Worm (Caenorhabditis elegans) whole organism, mixed stage, embryonic: ENCODE measurements around the gene B0244.9.

Source experiments
- blmp-1 ChIP-seq: fragments of 150-350 bp; optimal IDR thresholded peaks from 2 replicates; lab custom pipeline; 2014; ENCODE audit warnings: missing biosample characterization, missing genetic modification characterization
- cnd-1 ChIP-seq: fragments of 200-800 bp; sonication (Bioruptor generic); optimal IDR thresholded peaks from 2 replicates; lab custom pipeline; 2018; ENCODE audit warnings: mild to moderate bottlenecking, missing genetic modification characterization, missing compliant biosample characterization
- elt-1 ChIP-seq: sonication (generic microtip); optimal IDR thresholded peaks from 2 replicates; lab custom pipeline; 2017; ENCODE audit warnings: missing genetic modification characterization, mild to moderate bottlenecking, missing compliant biosample characterization, antibody characterized with exemption, moderate library complexity, borderline replicate concordance; ENCODE audit not compliant: insufficient read depth
- ham-2 ChIP-seq: fragments of 200-800 bp; sonication (Bioruptor generic); optimal IDR thresholded peaks from 2 replicates; lab custom pipeline; 2018; ENCODE audit warnings: mild to moderate bottlenecking, missing genetic modification characterization, missing compliant biosample characterization
- hlh-1 ChIP-seq: fragments of 150-350 bp; optimal IDR thresholded peaks from 2 replicates; lab custom pipeline; 2014; ENCODE audit warnings: missing biosample characterization, missing genetic modification reagents, missing genetic modification characterization
- lin-13 ChIP-seq: fragments of 150-350 bp; optimal IDR thresholded peaks from 2 replicates; lab custom pipeline; 2014; ENCODE audit warnings: missing biosample characterization, missing genetic modification characterization
- lin-32 ChIP-seq: fragments of 200-800 bp; sonication (Bioruptor generic); optimal IDR thresholded peaks from 2 replicates; lab custom pipeline; 2018; ENCODE audit warnings: mild to moderate bottlenecking, missing genetic modification characterization, missing compliant biosample characterization
- lsy-2 ChIP-seq: fragments of 150-350 bp; optimal IDR thresholded peaks from 2 replicates; lab custom pipeline; 2014; ENCODE audit warnings: missing biosample characterization, missing genetic modification characterization
- mab-5 ChIP-seq: fragments of 150-350 bp; optimal IDR thresholded peaks from 2 replicates; lab custom pipeline; 2014; ENCODE audit warnings: missing biosample characterization, missing genetic modification characterization
- mls-2 ChIP-seq: sonication (generic microtip); optimal IDR thresholded peaks from 2 replicates; lab custom pipeline; 2016; ENCODE audit warnings: mild to moderate bottlenecking, missing genetic modification characterization, moderate library complexity, missing compliant biosample characterization
- nhr-12 ChIP-seq: fragments of 150-350 bp; optimal IDR thresholded peaks from 2 replicates; lab custom pipeline; 2014; ENCODE audit warnings: missing biosample characterization, missing genetic modification characterization
- nhr-2 ChIP-seq: fragments of 150-350 bp; optimal IDR thresholded peaks from 2 replicates; lab custom pipeline; 2014; ENCODE audit warnings: missing biosample characterization, missing genetic modification characterization
- nhr-237 ChIP-seq: fragments of 150-350 bp; optimal IDR thresholded peaks from 2 replicates; lab custom pipeline; 2014; ENCODE audit warnings: missing biosample characterization, missing genetic modification characterization
- nhr-28 ChIP-seq: fragments of 150-350 bp; optimal IDR thresholded peaks from 2 replicates; lab custom pipeline; 2014; ENCODE audit warnings: missing biosample characterization, missing genetic modification characterization
- sem-2 ChIP-seq: fragments of 200-800 bp; sonication (Bioruptor generic); optimal IDR thresholded peaks from 2 replicates; lab custom pipeline; 2018; ENCODE audit warnings: mild to moderate bottlenecking, missing genetic modification characterization, missing compliant biosample characterization
- snpc-4 ChIP-seq: fragments of 150-350 bp; optimal IDR thresholded peaks from 2 replicates; lab custom pipeline; 2014; ENCODE audit warnings: missing biosample characterization, missing genetic modification characterization
- sptf-1 ChIP-seq: sonication (generic microtip); optimal IDR thresholded peaks from 2 replicates; lab custom pipeline; 2017; ENCODE audit warnings: mild to moderate bottlenecking, missing genetic modification characterization, moderate library complexity, missing compliant biosample characterization
- unc-120 ChIP-seq: sonication (generic microtip); optimal IDR thresholded peaks from 2 replicates; lab custom pipeline; 2017; ENCODE audit warnings: missing genetic modification characterization, missing compliant biosample characterization; ENCODE audit not compliant: poor library complexity, severe bottlenecking

Gene B0244.9

DNA sequence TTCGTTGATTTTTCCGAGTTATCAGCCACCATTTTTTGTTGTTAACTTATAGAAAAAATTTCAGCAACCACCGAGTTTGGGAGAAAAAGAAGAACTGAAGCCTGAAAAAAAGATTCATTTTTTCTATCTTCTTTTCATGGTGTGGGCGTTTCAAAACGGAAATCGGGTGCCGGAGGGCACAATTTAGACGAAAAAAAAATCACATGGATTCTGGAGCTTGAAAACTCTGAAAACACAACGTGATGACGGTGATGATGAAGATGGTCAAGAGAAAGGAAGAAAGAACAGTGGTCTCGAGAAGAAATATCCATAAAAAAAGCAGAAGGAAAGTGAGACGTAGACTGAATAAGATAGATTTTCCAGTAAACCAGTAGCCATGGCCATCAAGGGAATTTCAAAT lies 46.8 kb downstream of the B0244.9 start, which contains the start of gene rcan-1:
rcan-1 (minus strand) TSS at position 101 of the 400 bp plus-strand sequence.
- TF ChIP-seq lin-32 (GFP tag; lab: Kevin White, UChicago), result no peak
- TF ChIP-seq elt-1, result no peak
- TF ChIP-seq hlh-1, result no peak
- no peak for TF ChIP-seq sptf-1 (tag; lab: Kevin White, UChicago)
- TF ChIP-seq lsy-2 (tag; lab: Kevin White, UChicago), result no peak
- no peak for TF ChIP-seq mls-2 (tag; lab: Kevin White, UChicago)
- TF ChIP-seq lin-13 (tag; lab: Kevin White, UChicago), result no peak
- TF ChIP-seq cnd-1, result no peak
- no peak for TF ChIP-seq nhr-2 (tag; lab: Kevin White, UChicago)
- TF ChIP-seq nhr-12 (tag; lab: Kevin White, UChicago), result no peak
- TF ChIP-seq, all 35 proteins: peak for 0

DNA sequence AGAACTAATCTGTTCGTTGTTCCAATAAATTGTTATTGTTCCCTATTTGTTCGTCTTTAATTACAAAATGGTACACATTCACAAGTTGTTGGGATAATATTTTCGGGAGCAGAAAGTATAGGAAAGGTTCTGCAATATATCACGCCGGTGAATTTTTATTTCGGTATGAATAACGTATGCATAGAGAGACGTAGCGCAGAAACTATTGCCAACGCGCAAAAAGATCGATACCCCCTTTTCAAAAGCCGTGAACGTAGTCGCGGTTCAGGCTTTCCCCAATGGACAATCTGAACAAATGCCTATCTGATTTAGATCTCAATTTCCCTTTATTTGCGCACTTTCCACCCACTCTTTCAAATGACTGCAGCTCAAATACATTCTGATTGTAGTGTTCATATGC lies 50.7 kb downstream of the B0244.9 start, which contains the start of gene pst-2:
pst-2 (plus strand) TSS at position 293 of the 400 bp plus-strand sequence.
- no peak for TF ChIP-seq cnd-1
- TF ChIP-seq mab-5 (tag; lab: Kevin White, UChicago), result no peak
- TF ChIP-seq nhr-237 (tag; lab: Kevin White, UChicago), result no peak
- TF ChIP-seq blmp-1 (tag; lab: Kevin White, UChicago), result no peak
- no peak for TF ChIP-seq nhr-12 (tag; lab: Kevin White, UChicago)
- no peak for TF ChIP-seq nhr-28 (tag; lab: Kevin White, UChicago)
- TF ChIP-seq ham-2 (GFP tag; lab: Kevin White, UChicago), result no peak
- TF ChIP-seq sem-2 (GFP tag; lab: Kevin White, UChicago), result no peak
- no peak for TF ChIP-seq unc-120 (tag; lab: Kevin White, UChicago)
- no peak for TF ChIP-seq snpc-4
